Fruit fly (Drosophila melanogaster) whole organism, adult: ENCODE measurements around the gene CG33107.

ENCODE experiments used
- CG11617 ChIP-seq: fragments of 200-800 bp; sonication (Bioruptor generic); optimal IDR thresholded peaks from 2 replicates; lab custom pipeline; 2017; ENCODE audit warnings: mild to moderate bottlenecking, missing biosample characterization, missing genetic modification reagents, missing genetic modification characterization
- CG12768 ChIP-seq: fragments of 200-800 bp; sonication (Bioruptor generic); optimal IDR thresholded peaks from 2 replicates; lab custom pipeline; 2017; ENCODE audit warnings: missing biosample characterization, missing genetic modification characterization, mild to moderate bottlenecking, moderate library complexity, missing genetic modification reagents
- CG14711 ChIP-seq: fragments of 200-800 bp; sonication (Bioruptor generic); optimal IDR thresholded peaks from 2 replicates; lab custom pipeline; 2018; ENCODE audit warnings: missing biosample characterization, mild to moderate bottlenecking, missing genetic modification characterization, moderate library complexity
- CG1620 ChIP-seq: fragments of 200-800 bp; sonication (Bioruptor generic); optimal IDR thresholded peaks from 2 replicates; lab custom pipeline; 2016; ENCODE audit warnings: missing biosample characterization, missing genetic modification characterization
- CG33017 ChIP-seq: fragments of 200-800 bp; sonication (Bioruptor generic); optimal IDR thresholded peaks from 2 replicates; lab custom pipeline; 2018; ENCODE audit warnings: missing biosample characterization, mild to moderate bottlenecking, missing genetic modification characterization, moderate library complexity
- CG5204 ChIP-seq: fragments of 200-800 bp; sonication (Bioruptor generic); optimal IDR thresholded peaks from 2 replicates; lab custom pipeline; 2016; ENCODE audit warnings: missing biosample characterization, missing genetic modification characterization
- CG7045 ChIP-seq: fragments of 200-800 bp; sonication (Bioruptor generic); optimal IDR thresholded peaks from 2 replicates; lab custom pipeline; 2017; ENCODE audit warnings: missing biosample characterization, mild to moderate bottlenecking, missing genetic modification characterization
- CG7101 ChIP-seq: fragments of 200-800 bp; sonication (Bioruptor generic); optimal IDR thresholded peaks from 2 replicates; lab custom pipeline; 2018; ENCODE audit warnings: missing biosample characterization, mild to moderate bottlenecking, missing genetic modification characterization, moderate library complexity
- Clk ChIP-seq: fragments of 200-800 bp; sonication (Bioruptor generic); optimal IDR thresholded peaks from 2 replicates; lab custom pipeline; 2017; ENCODE audit warnings: missing biosample characterization, missing genetic modification characterization
- Crg-1 ChIP-seq: fragments of 200-800 bp; sonication (Bioruptor generic); optimal IDR thresholded peaks from 2 replicates; lab custom pipeline; 2016; ENCODE audit warnings: missing biosample characterization, missing genetic modification characterization
- Hr96 ChIP-seq: fragments of 200-800 bp; sonication (Bioruptor generic); optimal IDR thresholded peaks from 2 replicates; lab custom pipeline; 2016; ENCODE audit warnings: missing biosample characterization, missing genetic modification characterization
- Mnt ChIP-seq: fragments of 200-800 bp; sonication (Bioruptor generic); optimal IDR thresholded peaks from 2 replicates; lab custom pipeline; 2016; ENCODE audit warnings: missing biosample characterization, mild to moderate bottlenecking, missing genetic modification characterization
- bab1 ChIP-seq: fragments of 200-800 bp; sonication (Bioruptor generic); optimal IDR thresholded peaks from 3 replicates; lab custom pipeline; 2019; ENCODE audit warnings: missing biosample characterization, mild to moderate bottlenecking, missing genetic modification characterization, moderate library complexity
- cic ChIP-seq: fragments of 200-800 bp; sonication (Bioruptor generic); optimal IDR thresholded peaks from 2 replicates; lab custom pipeline; 2017; ENCODE audit warnings: missing biosample characterization, mild to moderate bottlenecking, missing genetic modification characterization, moderate library complexity
- cnc ChIP-seq, 2 experiments: fragments of >200 bp; optimal IDR thresholded peaks; 2 replicates each; lab custom pipeline; 2017
- kay ChIP-seq: fragments of 200-800 bp; sonication (Bioruptor generic); peaks from one replicate; lab custom pipeline; 2016; ENCODE audit warnings: missing biosample characterization, missing genetic modification characterization, borderline replicate concordance
- ovo ChIP-seq: fragments of 200-800 bp; sonication (Bioruptor generic); optimal IDR thresholded peaks from 2 replicates; lab custom pipeline; 2016; ENCODE audit warnings: missing biosample characterization, missing genetic modification characterization
- pad ChIP-seq: fragments of 200-800 bp; sonication (Bioruptor generic); optimal IDR thresholded peaks from 3 replicates; lab custom pipeline; 2017; ENCODE audit warnings: missing biosample characterization, missing genetic modification characterization, mild to moderate bottlenecking, moderate library complexity, missing genetic modification reagents
- tj ChIP-seq: fragments of 200-800 bp; sonication (Bioruptor generic); optimal IDR thresholded peaks from 3 replicates; lab custom pipeline; 2017; ENCODE audit warnings: missing biosample characterization, mild to moderate bottlenecking, missing genetic modification characterization, moderate library complexity
- toe ChIP-seq: fragments of 200-800 bp; sonication (Bioruptor generic); optimal IDR thresholded peaks from 2 replicates; lab custom pipeline; 2016; ENCODE audit warnings: missing biosample characterization, missing genetic modification characterization

The CG33107 gene

DNA sequence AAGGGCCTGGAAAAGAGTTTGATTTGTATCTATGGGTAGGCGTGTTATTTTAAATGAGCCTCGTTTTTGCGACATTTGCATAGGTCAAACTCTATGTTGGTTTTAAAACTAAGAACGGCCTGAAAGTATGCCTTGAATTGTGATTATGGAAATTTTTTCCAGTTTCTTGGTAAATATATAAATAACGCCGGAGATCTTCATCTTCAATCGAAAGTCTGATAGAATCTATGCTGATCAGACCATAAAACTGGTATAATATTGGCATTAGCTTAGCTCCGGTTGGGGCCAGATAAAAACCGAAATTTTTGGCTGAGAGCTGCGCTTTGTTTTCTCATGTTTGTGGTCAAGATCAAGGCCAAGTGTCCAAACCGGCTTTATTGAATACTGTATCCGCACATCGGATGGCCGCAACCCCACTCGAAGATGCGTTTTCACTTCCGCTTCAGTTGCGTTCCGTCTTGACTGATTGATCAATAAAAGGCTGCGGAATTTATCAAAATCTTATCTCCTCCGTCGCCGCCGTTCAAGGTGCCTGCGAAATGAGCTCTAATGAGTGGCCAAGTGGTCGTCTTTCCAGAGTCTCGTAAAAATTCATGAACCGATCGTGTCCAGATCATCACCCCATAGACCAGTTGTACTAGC, 27.3 kb downstream of the CG33107 start:
- TF ChIP-seq cnc (optimal IDR thresholded peaks at IDR 0.05; lab: Kevin White, UChicago): no peak
- no peak for TF ChIP-seq CG33017
- TF ChIP-seq Crg-1 (GFP tag; lab: Kevin White, UChicago): no peak
- TF ChIP-seq cic: no peak
- TF ChIP-seq toe (GFP tag; lab: Kevin White, UChicago): no peak
- no peak for TF ChIP-seq Clk (GFP tag; lab: Kevin White, UChicago)
- TF ChIP-seq Mnt (GFP tag; lab: Kevin White, UChicago): no peak
- TF ChIP-seq CG12768 (GFP tag; lab: Kevin White, UChicago): no peak
- TF ChIP-seq kay (GFP tag; lab: Kevin White, UChicago): no peak
- TF ChIP-seq CG7045 (GFP tag; lab: Kevin White, UChicago): no peak
- TF ChIP-seq CG14711: no peak

DNA sequence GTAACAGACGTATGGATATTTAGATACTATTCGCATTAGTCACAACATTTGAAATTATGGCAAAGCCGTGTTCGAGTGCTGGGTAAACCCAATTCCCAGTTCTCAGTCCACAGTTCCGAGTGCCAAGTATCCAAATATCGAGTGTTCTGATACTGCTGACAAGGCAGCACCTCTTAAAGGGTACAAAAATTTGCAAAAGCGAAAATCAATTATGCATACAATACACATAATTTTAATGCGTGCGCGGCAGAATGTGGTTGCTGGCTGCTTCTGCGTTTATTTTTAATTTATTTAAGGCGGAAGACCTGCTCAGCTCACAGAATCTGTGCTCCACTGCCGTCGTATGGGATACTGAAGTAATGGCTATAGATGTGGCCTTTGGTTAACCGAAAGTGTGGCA, 31.8 kb downstream of the CG33107 start:
- TF ChIP-seq tj (GFP tag; lab: Kevin White, UChicago) (peak; percentile 98), toe (GFP tag; lab: Kevin White, UChicago) (no peak), Hr96 (GFP tag; lab: Kevin White, UChicago) (no peak), cic (no peak)

DNA sequence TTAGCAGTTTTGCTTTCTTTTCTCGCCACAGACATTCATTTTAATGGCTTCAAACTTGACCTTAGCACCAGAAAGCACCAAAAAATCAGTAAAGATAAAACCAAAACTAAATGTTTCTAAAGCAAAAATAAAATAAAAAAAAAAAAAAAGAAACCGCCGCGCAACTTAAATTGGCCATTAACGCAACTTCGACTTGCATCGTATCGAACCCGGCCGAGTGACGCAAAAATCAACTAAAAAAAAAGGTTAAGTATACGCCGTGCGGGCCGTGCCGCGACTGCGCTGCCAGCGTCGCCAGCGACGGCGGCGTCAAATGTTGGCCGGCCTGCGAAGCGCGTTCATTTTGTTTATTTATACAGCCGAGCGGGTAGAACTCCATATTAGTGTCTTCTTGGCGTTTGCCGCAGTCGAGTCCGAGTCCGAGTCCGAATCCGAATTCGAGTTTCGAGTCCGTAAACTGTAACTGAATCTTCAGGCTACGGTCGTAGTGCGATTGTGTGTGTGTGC, 34.2 kb downstream of the CG33107 start, which contains the start of gene bond:
TSS of gene bond (plus strand) at position 375 of the 507 bp plus-strand sequence.
- TF ChIP-seq pad (no peak), Mnt (GFP tag; lab: Kevin White, UChicago) (no peak), tj (GFP tag; lab: Kevin White, UChicago) (peak; percentile 87)

DNA sequence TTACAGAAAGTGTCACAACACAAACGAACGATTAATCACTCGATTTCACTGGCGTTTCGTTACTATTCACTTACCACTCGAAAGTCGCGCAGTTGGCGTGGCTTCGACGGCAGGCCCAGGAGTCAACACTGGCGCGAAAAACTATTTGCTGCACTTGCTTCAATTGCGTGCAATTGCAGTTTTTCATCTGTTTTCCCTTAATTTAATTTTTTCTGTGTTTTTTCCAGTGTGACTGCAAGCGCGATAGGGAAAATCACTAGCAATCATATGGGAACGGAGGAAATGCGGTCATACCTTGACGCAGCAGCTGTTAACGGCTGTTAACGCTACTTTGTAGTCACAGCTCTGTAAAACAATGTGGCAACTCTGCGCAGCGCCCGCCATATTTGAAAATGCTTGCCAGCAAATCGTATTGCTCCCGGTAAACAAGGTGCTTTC, 36.9 kb downstream of the CG33107 start, which contains the start of gene AdipoR:
TSS of gene AdipoR (minus strand) at position 262 of the 438 bp plus-strand sequence.
- TF ChIP-seq cnc (optimal IDR thresholded peaks at IDR 0.05; lab: Kevin White, UChicago) (no peak), CG5204 (GFP tag; lab: Kevin White, UChicago) (no peak), Crg-1 (GFP tag; lab: Kevin White, UChicago) (no peak), kay (GFP tag; lab: Kevin White, UChicago) (no peak), Clk (GFP tag; lab: Kevin White, UChicago) (no peak), Mnt (GFP tag; lab: Kevin White, UChicago) (peak; percentile 76), CG33017 (no peak), CG7101 (tag; lab: Kevin White, UChicago) (no peak), tj (GFP tag; lab: Kevin White, UChicago) (peak; percentile 50), CG14711 (no peak), toe (GFP tag; lab: Kevin White, UChicago) (no peak), cic (peak; percentile 33), pad (no peak), bab1 (GFP tag; lab: Kevin White, UChicago) (peak; percentile 60), Hr96 (GFP tag; lab: Kevin White, UChicago) (peak; percentile 48), CG11617 (GFP tag; lab: Kevin White, UChicago) (peak; percentile 52), CG12768 (GFP tag; lab: Kevin White, UChicago) (peak; percentile 17), ovo (GFP tag; lab: Kevin White, UChicago) (peak; percentile 56), CG1620 (GFP tag; lab: Kevin White, UChicago) (peak; percentile 36), CG7045 (GFP tag; lab: Kevin White, UChicago) (peak; percentile 26)

DNA sequence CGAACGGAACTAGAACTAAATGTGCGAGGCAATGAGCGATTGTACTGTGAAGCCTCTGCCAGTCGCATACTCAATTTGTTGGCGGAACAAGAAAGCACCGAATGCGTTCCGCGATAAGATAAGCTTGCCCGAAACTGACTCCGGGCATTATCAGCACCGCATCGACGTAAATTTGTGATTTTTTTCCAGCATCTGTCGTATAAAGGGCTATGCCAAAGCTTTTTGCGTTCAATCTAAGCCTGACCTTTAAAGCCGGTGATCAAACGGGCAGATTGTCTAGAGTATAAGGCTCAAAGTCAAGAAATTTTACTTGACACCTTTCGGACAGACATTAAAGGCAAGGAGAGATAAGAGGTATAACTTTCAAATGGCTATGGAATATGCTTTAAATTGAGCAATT, 38.5 kb downstream of the CG33107 start:
- TF ChIP-seq tj (GFP tag; lab: Kevin White, UChicago) (no peak), cic (peak; percentile 28)

DNA sequence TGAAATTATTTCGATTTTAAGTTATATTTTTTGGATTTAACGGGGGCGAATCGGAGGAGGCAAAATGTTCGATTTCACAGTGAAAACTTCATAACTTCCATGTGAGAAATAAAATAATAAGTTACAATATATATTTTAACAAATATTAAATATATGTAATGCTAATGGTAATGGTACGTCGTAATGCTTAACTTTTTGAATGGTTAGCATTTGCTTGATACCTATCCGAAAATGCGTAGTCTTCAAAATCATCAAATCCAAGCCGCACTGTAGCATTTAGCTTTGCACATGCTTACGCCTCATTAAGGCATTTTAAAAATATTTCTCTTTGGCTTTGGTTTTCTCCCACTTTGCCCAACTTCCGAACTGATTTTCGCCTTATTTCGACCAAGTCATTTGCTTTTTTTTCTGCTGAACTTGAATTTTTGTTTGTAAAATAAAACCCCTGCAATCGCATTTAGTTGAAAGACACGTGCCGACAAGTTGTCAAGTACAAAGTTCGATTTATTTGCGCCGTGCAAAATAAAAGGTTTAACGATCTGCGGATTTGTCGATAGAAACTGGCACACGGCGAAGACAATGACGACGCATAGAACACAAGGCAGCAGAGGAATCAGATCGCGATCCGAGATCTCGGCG, 41.6 kb downstream of the CG33107 start:
- TF ChIP-seq Clk (GFP tag; lab: Kevin White, UChicago) (no peak), ovo (GFP tag; lab: Kevin White, UChicago) (no peak), Crg-1 (GFP tag; lab: Kevin White, UChicago) (no peak), cic (no peak), pad (no peak), CG12768 (GFP tag; lab: Kevin White, UChicago) (no peak), CG7101 (tag; lab: Kevin White, UChicago) (no peak), CG7045 (GFP tag; lab: Kevin White, UChicago) (no peak), tj (GFP tag; lab: Kevin White, UChicago) (peak; percentile 92), Mnt (GFP tag; lab: Kevin White, UChicago) (peak; percentile 35), CG14711 (no peak), Hr96 (GFP tag; lab: Kevin White, UChicago) (no peak), bab1 (GFP tag; lab: Kevin White, UChicago) (peak; percentile 53), CG5204 (GFP tag; lab: Kevin White, UChicago) (no peak), CG1620 (GFP tag; lab: Kevin White, UChicago) (no peak), cnc (optimal IDR thresholded peaks at IDR 0.05; lab: Kevin White, UChicago) (no peak)
